Fruit fly (Drosophila melanogaster) Kc167 (cell line): ENCODE measurements around the gene Octbeta3R.
"Not testable (repeated sequence)": the region's sequence is repeated elsewhere in the genome, so short reads cannot be mapped to it uniquely, and the experiment has no call there.

Experiments used
- Myc ChIP-seq: fragments of >200 bp; optimal IDR thresholded peaks from 2 replicates; lab custom pipeline; 2017; ENCODE audit warnings: missing external identifiers
- Sin3A ChIP-seq: fragments of >200 bp; optimal IDR thresholded peaks from 2 replicates; lab custom pipeline; 2018; ENCODE audit warnings: missing external identifiers
- h ChIP-seq: fragments of >200 bp; optimal IDR thresholded peaks from 3 replicates; lab custom pipeline; 2018; ENCODE audit warnings: missing external identifiers
- insv ChIP-seq: fragments of >200 bp; optimal IDR thresholded peaks from 3 replicates; lab custom pipeline; 2018; ENCODE audit warnings: missing external identifiers
- psq ChIP-seq: fragments of >200 bp; optimal IDR thresholded peaks from 2 replicates; lab custom pipeline; 2017; ENCODE audit warnings: missing external identifiers
- ttk ChIP-seq: sonication (Bioruptor generic); optimal IDR thresholded peaks from 2 replicates; lab custom pipeline; 2017; ENCODE audit warnings: missing external identifiers

DNA sequence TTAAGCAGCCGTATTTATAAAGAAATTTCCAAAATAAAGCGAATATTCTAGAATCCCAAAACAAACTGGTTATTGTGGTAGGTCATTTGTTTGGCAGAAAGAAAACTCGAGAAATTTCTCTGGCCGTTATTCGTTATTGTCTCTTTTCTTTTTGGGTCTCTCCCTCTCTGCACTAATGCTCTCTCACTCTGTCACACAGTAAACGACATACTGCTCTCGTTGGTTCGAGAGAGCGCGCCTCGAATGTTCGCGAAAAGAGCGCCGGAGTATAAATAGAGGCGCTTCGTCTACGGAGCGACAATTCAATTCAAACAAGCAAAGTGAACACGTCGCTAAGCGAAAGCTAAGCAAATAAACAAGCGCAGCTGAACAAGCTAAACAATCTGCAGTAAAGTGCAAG lies 42.5 kb downstream of the Octbeta3R start, which contains the start of gene Hsp70Bb:
- TF ChIP-seq psq (lab: Kevin White, UChicago); Myc (lab: Kevin White, UChicago); insv; ttk (lab: Kevin White, UChicago); h (lab: Kevin White, UChicago); Sin3A (lab: Kevin White, UChicago): not testable (repeated sequence)
